Fruit fly (Drosophila melanogaster): ENCODE data around the gene Nedd8.
A peak's percentile ranks its signal among the peaks of the same experiment; 100 is the strongest.

Gene Nedd8

DNA sequence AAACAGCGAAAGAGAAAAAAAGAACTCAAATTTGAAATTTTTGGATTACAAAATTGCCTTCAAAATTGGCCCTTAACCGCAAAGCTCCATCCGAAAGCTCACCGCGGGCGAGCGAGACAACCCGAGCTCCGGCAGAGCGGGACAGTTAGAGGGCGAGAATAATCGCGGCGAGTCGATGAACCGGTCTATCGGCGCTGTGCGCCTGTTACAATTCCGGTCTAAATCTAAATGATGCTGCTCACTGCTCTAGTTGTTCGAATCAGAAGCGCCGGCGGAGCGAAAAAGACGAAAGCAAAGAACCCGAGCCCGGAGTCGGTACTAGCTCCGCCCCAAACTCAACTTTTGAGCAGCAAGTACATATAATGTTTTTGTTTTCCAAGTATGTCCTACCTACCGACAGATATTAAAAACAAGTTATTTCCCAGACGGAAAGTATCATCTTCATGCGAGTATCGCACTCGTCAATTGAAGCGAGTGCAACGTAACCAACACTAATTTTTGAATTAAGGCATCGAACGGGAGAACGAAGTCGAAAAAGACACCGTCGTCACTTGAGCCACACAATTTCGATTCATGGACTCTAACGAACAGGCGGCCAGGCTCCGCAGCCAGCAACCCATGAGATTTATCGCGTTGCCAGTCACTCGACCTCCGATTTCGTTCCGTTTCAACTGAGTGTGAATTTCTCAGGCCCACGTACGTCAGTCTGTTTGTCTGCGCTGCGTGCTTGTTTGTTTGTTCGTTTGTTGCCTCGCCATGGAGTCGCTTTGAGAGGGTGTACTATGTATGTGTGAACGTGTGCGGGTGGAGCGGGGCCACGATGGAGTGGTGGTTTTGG, 7.2 kb downstream of the Nedd8 start (continued):
- TF ChIP-seq CG14014 (GFP tag; IDR thresholded peaks at IDR 0.05) (no peak), HLH3B (GFP tag; IDR thresholded peaks at IDR 0.05) (no peak), HHEX (GFP tag; optimal IDR thresholded peaks at IDR 0.05) (peak; percentile 3), CG2889 (GFP tag; IDR thresholded peaks at IDR 0.05) (no peak), sd (tag; optimal IDR thresholded peaks at IDR 0.05) (peak; percentile 54), HLH4C (GFP tag; IDR thresholded peaks at IDR 0.05; ENCODE audit: partially characterized antibody) (no peak), Chrac-16 (GFP tag; optimal IDR thresholded peaks at IDR 0.05) (no peak), CG9932 (GFP tag; IDR thresholded peaks at IDR 0.05) (no peak), CG17361 (GFP tag; IDR thresholded peaks at IDR 0.05) (no peak), Mes4 (GFP tag; optimal IDR thresholded peaks at IDR 0.05) (no peak), HLH54F (GFP tag; optimal IDR thresholded peaks at IDR 0.05) (no peak), Nf-YC (tag; optimal IDR thresholded peaks at IDR 0.05) (peak; percentile 71), CG3847 (GFP tag; IDR thresholded peaks at IDR 0.05) (no peak), lov (optimal IDR thresholded peaks at IDR 0.05) (no peak), lov (GFP tag; IDR thresholded peaks at IDR 0.05) (no peak), CG10274 (GFP tag; optimal IDR thresholded peaks at IDR 0.05) (no peak), CG18599 (GFP tag; optimal IDR thresholded peaks at IDR 0.05) (no peak), az2 (GFP tag; optimal IDR thresholded peaks at IDR 0.05) (no peak), CG3281 (GFP tag; optimal IDR thresholded peaks at IDR 0.05) (no peak), CG11247 (GFP tag; IDR thresholded peaks at IDR 0.05) (no peak), nmo (GFP tag; optimal IDR thresholded peaks at IDR 0.05) (peak; percentile 0), nom (GFP tag; optimal IDR thresholded peaks at IDR 0.05) (peak; percentile 45), trem (tag; optimal IDR thresholded peaks at IDR 0.05) (no peak), crp (GFP tag; optimal IDR thresholded peaks at IDR 0.05) (no peak), tgo (GFP tag; IDR thresholded peaks at IDR 0.05) (no peak), Oli (tag; optimal IDR thresholded peaks at IDR 0.05) (no peak), stc (GFP tag; IDR thresholded peaks at IDR 0.05) (no peak), H15 (GFP tag; IDR thresholded peaks at IDR 0.05) (no peak), CG12769 (tag; optimal IDR thresholded peaks at IDR 0.05) (peak; percentile 81), nerfin-2 (GFP tag; IDR thresholded peaks at IDR 0.05; ENCODE audit: partially characterized antibody) (no peak), ci (GFP tag; IDR thresholded peaks at IDR 0.05) (no peak), CG11085 (GFP tag; IDR thresholded peaks at IDR 0.05) (no peak), CG10366 (GFP tag; IDR thresholded peaks at IDR 0.05) (no peak), Doc2 (GFP tag; IDR thresholded peaks at IDR 0.05) (no peak), jing (GFP tag; optimal IDR thresholded peaks at IDR 0.05) (no peak), CG15269 (tag; optimal IDR thresholded peaks at IDR 0.05) (no peak), corto (GFP tag; optimal IDR thresholded peaks at IDR 0.05) (no peak), da (GFP tag; optimal IDR thresholded peaks at IDR 0.05) (no peak), sob (GFP tag; IDR thresholded peaks at IDR 0.05) (no peak), cad (GFP tag; optimal IDR thresholded peaks at IDR 0.05) (no peak), CG8089 (GFP tag; optimal IDR thresholded peaks at IDR 0.05) (no peak), CG7372 (GFP tag; IDR thresholded peaks at IDR 0.05) (no peak), Opbp (GFP tag; IDR thresholded peaks at IDR 0.05; ENCODE audit: partially characterized antibody) (no peak), zfh2 (GFP tag; optimal IDR thresholded peaks at IDR 0.05) (no peak), Taf1 (GFP tag; IDR thresholded peaks at IDR 0.05) (no peak), nerfin-1 (tag; optimal IDR thresholded peaks at IDR 0.05) (peak; percentile 9), Asciz (GFP tag; optimal IDR thresholded peaks at IDR 0.05) (no peak), CG17612 (GFP tag; IDR thresholded peaks at IDR 0.05) (no peak), jumu (GFP tag; optimal IDR thresholded peaks at IDR 0.05) (no peak), CG11696 (GFP tag; IDR thresholded peaks at IDR 0.05) (no peak)

Measured in whole organism, embryonic.